Worm (Caenorhabditis elegans) whole organism, L4/young adult: ENCODE results near the gene tpan-1.

Source experiments
- W03F9.2 ChIP-seq: fragments of 150-350 bp; optimal IDR thresholded peaks from 2 replicates; lab custom pipeline; 2014; ENCODE audit warnings: missing biosample characterization, missing genetic modification characterization
- him-1 ChIP-seq: sonication (generic microtip); optimal IDR thresholded peaks from 2 replicates; lab custom pipeline; 2016; ENCODE audit warnings: missing genotype, missing genetic modification reagents, missing genetic modification characterization, missing compliant biosample characterization

ce11 chrV:20790616-20791015 is 1.3 kb downstream of the tpan-1 start:
- TF ChIP-seq W03F9.2 (tag; lab: Kevin White, UChicago) (no peak), him-1 (tag; lab: Kevin White, UChicago) (no peak)
